Worm (Caenorhabditis elegans) whole organism, late embryonic: Measurements from ENCODE around the gene asd-1.
A peak's percentile ranks its signal among the peaks of the same experiment; 100 is the strongest.

ENCODE experiments used
- C08G9.2 ChIP-seq: sonication (generic microtip); optimal IDR thresholded peaks from 2 replicates; lab custom pipeline; 2016; ENCODE audit warnings: mild to moderate bottlenecking, missing genetic modification characterization, moderate library complexity, missing compliant biosample characterization
- C38D4.7 ChIP-seq: fragments of 200-800 bp; sonication (Bioruptor generic); optimal IDR thresholded peaks from 2 replicates; lab custom pipeline; 2018; ENCODE audit warnings: mild to moderate bottlenecking, missing genetic modification characterization, moderate library complexity, missing compliant biosample characterization
- F13H6.1 ChIP-seq: sonication (generic microtip); optimal IDR thresholded peaks from 2 replicates; lab custom pipeline; 2016; ENCODE audit warnings: missing genetic modification characterization, missing compliant biosample characterization
- K09A11.1 ChIP-seq: sonication (generic microtip); optimal IDR thresholded peaks from 2 replicates; lab custom pipeline; 2017; ENCODE audit warnings: antibody characterized with exemption, mild to moderate bottlenecking, missing genetic modification characterization, missing compliant biosample characterization; ENCODE audit not compliant: insufficient read depth
- T23F11.4 ChIP-seq: fragments of 200-800 bp; sonication (Bioruptor generic); optimal IDR thresholded peaks from 2 replicates; lab custom pipeline; 2018; ENCODE audit warnings: mild to moderate bottlenecking, missing genetic modification characterization, missing compliant biosample characterization
- ahr-1 ChIP-seq: sonication (generic microtip); optimal IDR thresholded peaks from 2 replicates; lab custom pipeline; 2016; ENCODE audit warnings: missing genetic modification characterization, missing compliant biosample characterization
- ama-1 ChIP-seq: fragments of 150-350 bp; optimal IDR thresholded peaks from 2 replicates; lab custom pipeline; 2014
- ceh-14 ChIP-seq: sonication (generic microtip); optimal IDR thresholded peaks from 2 replicates; lab custom pipeline; 2016; ENCODE audit warnings: missing genotype, missing genetic modification characterization, missing compliant biosample characterization
- ceh-22 ChIP-seq: sonication (generic microtip); optimal IDR thresholded peaks from 2 replicates; lab custom pipeline; 2017; ENCODE audit warnings: missing biosample characterization, missing genetic modification characterization
- ceh-24 ChIP-seq: sonication (generic microtip); optimal IDR thresholded peaks from 2 replicates; lab custom pipeline; 2016; ENCODE audit warnings: mild to moderate bottlenecking, missing genetic modification characterization, missing compliant biosample characterization
- ceh-30 ChIP-seq: fragments of 150-350 bp; optimal IDR thresholded peaks from 2 replicates; lab custom pipeline; 2014; ENCODE audit warnings: missing biosample characterization, missing genetic modification characterization
- ceh-31 ChIP-seq: sonication (generic microtip); optimal IDR thresholded peaks from 2 replicates; lab custom pipeline; 2016; ENCODE audit warnings: missing genetic modification characterization, missing compliant biosample characterization
- ceh-34 ChIP-seq: sonication (generic microtip); optimal IDR thresholded peaks from 2 replicates; lab custom pipeline; 2016; ENCODE audit warnings: mild to moderate bottlenecking, missing genetic modification characterization, missing compliant biosample characterization
- ceh-6 ChIP-seq: fragments of 200-800 bp; sonication (Bioruptor generic); optimal IDR thresholded peaks from 2 replicates; lab custom pipeline; 2018; ENCODE audit warnings: mild to moderate bottlenecking, missing genetic modification characterization, missing compliant biosample characterization
- che-1 ChIP-seq: sonication (generic microtip); optimal IDR thresholded peaks from 2 replicates; lab custom pipeline; 2016; ENCODE audit warnings: mild to moderate bottlenecking, missing genetic modification characterization, missing compliant biosample characterization
- dmd-4 ChIP-seq: sonication (generic microtip); optimal IDR thresholded peaks from 2 replicates; lab custom pipeline; 2016; ENCODE audit warnings: borderline replicate concordance, missing genetic modification characterization, missing compliant biosample characterization
- elt-2 ChIP-seq: sonication (generic microtip); optimal IDR thresholded peaks from 2 replicates; lab custom pipeline; 2016; ENCODE audit warnings: missing genetic modification reagents, missing genetic modification characterization, missing compliant biosample characterization
- fkh-10 ChIP-seq: fragments of 150-350 bp; optimal IDR thresholded peaks from 2 replicates; lab custom pipeline; 2014; ENCODE audit warnings: missing biosample characterization, missing genetic modification reagents, missing genetic modification characterization
- fkh-6 ChIP-seq: sonication (generic microtip); optimal IDR thresholded peaks from 2 replicates; lab custom pipeline; 2016; ENCODE audit warnings: missing genetic modification characterization, missing compliant biosample characterization
- gmeb-2 ChIP-seq: sonication (generic microtip); optimal IDR thresholded peaks from 2 replicates; lab custom pipeline; 2016; ENCODE audit warnings: missing genetic modification characterization, inconsistent platforms, missing compliant biosample characterization
- hlh-13 ChIP-seq: fragments of 200-800 bp; sonication (Bioruptor generic); optimal IDR thresholded peaks from 2 replicates; lab custom pipeline; 2018; ENCODE audit warnings: mild to moderate bottlenecking, missing genetic modification characterization, missing compliant biosample characterization
- hlh-30 ChIP-seq: sonication (generic microtip); optimal IDR thresholded peaks from 2 replicates; lab custom pipeline; 2017; ENCODE audit warnings: antibody characterized with exemption, missing genetic modification characterization, missing compliant biosample characterization; ENCODE audit not compliant: insufficient read depth
- hlh-6 ChIP-seq: sonication (generic microtip); optimal IDR thresholded peaks from 2 replicates; lab custom pipeline; 2016; ENCODE audit warnings: missing genotype, missing genetic modification characterization, missing compliant biosample characterization
- hlh-8 ChIP-seq: sonication (generic microtip); optimal IDR thresholded peaks from 2 replicates; lab custom pipeline; 2016; ENCODE audit warnings: missing genotype, missing genetic modification characterization, missing compliant biosample characterization
- madf-2 ChIP-seq: sonication (generic microtip); optimal IDR thresholded peaks from 2 replicates; lab custom pipeline; 2017; ENCODE audit warnings: missing genetic modification characterization, missing compliant biosample characterization
- nfya-1 ChIP-seq: sonication (generic microtip); optimal IDR thresholded peaks from 2 replicates; lab custom pipeline; 2017; ENCODE audit warnings: missing genetic modification characterization, mild to moderate bottlenecking, missing compliant biosample characterization, antibody characterized with exemption, moderate library complexity
- nhr-11 ChIP-seq: fragments of 150-350 bp; optimal IDR thresholded peaks from 2 replicates; lab custom pipeline; 2014; ENCODE audit warnings: missing biosample characterization, missing genetic modification characterization
- nhr-232 ChIP-seq: sonication (generic microtip); optimal IDR thresholded peaks from 2 replicates; lab custom pipeline; 2016; ENCODE audit warnings: missing genetic modification characterization, missing compliant biosample characterization
- odd-2 ChIP-seq: sonication (generic microtip); optimal IDR thresholded peaks from 2 replicates; lab custom pipeline; 2017; ENCODE audit warnings: antibody characterized with exemption, mild to moderate bottlenecking, missing genetic modification characterization, missing compliant biosample characterization
- pax-1 ChIP-seq: fragments of 150-350 bp; optimal IDR thresholded peaks from 2 replicates; lab custom pipeline; 2014; ENCODE audit warnings: missing biosample characterization, missing genetic modification characterization
- rnt-1 ChIP-seq: sonication (generic microtip); optimal IDR thresholded peaks from 2 replicates; lab custom pipeline; 2016; ENCODE audit warnings: missing genetic modification characterization, missing compliant biosample characterization
- sox-2 ChIP-seq: fragments of 200-800 bp; sonication (Bioruptor generic); IDR thresholded peaks from 2 replicates; pipeline ENCODE4 v1.3.6; 2022; ENCODE audit warnings: missing genetic modification reagents, missing genetic modification characterization, missing compliant biosample characterization
- sox-4 ChIP-seq: sonication (generic microtip); optimal IDR thresholded peaks from 2 replicates; lab custom pipeline; 2017; ENCODE audit warnings: mild to moderate bottlenecking, missing genetic modification characterization, inconsistent platforms, missing compliant biosample characterization
- syd-9 ChIP-seq: sonication (generic microtip); optimal IDR thresholded peaks from 2 replicates; lab custom pipeline; 2016; ENCODE audit warnings: mild to moderate bottlenecking, missing genetic modification characterization, moderate library complexity, missing compliant biosample characterization
- tbx-2 ChIP-seq: sonication (generic microtip); optimal IDR thresholded peaks from 2 replicates; lab custom pipeline; 2016; ENCODE audit warnings: missing genetic modification characterization, missing compliant biosample characterization
- tbx-7 ChIP-seq: sonication (generic microtip); optimal IDR thresholded peaks from 2 replicates; lab custom pipeline; 2016; ENCODE audit warnings: missing genotype, missing genetic modification characterization, missing compliant biosample characterization
- ttx-3 ChIP-seq: sonication (generic microtip); optimal IDR thresholded peaks from 2 replicates; lab custom pipeline; 2016; ENCODE audit warnings: missing genetic modification reagents, missing genetic modification characterization, missing compliant biosample characterization
- unc-42 ChIP-seq: sonication (generic microtip); optimal IDR thresholded peaks from 2 replicates; lab custom pipeline; 2016; ENCODE audit warnings: missing genotype, missing genetic modification characterization, missing compliant biosample characterization
- unc-55 ChIP-seq: sonication (generic microtip); optimal IDR thresholded peaks from 2 replicates; lab custom pipeline; 2017; ENCODE audit warnings: missing biosample characterization, missing genetic modification reagents, missing genetic modification characterization
- unc-86 ChIP-seq: sonication (generic microtip); optimal IDR thresholded peaks from 2 replicates; lab custom pipeline; 2016; ENCODE audit warnings: missing genetic modification characterization, missing compliant biosample characterization
- zip-5 ChIP-seq: sonication (generic microtip); optimal IDR thresholded peaks from 2 replicates; lab custom pipeline; 2016; ENCODE audit warnings: missing genetic modification characterization, missing compliant biosample characterization

asd-1 gene

DNA sequence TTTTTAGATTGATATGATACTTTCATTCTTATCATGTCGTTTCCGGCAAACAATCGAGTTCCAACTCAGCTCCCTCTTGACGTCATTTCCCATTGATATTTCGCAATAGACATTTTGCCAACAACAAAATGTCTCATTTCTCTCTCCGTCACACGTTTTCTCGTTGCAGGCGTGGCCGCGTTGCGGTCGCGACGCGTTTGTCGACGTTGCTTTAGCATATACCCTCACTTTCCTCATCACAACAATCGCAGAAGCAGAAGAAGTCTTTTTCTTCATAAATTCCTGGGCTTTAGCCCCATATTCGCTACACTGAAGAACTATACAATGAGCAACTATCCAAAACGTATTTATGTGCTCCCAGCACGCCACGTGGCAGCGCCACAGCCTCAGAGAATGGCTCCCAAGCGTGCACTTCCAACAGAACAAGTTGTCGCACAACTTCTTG, 3.4 kb upstream of the asd-1 start, which contains the start of gene xbp-1 (continued):
- TF ChIP-seq tbx-7 (tag; lab: Kevin White, UChicago) (no peak), nhr-232 (tag; lab: Kevin White, UChicago) (no peak), fkh-10 (GFP tag; lab: Kevin White, UChicago) (peak; percentile 20), ceh-34 (tag; lab: Kevin White, UChicago) (no peak), K09A11.1 (tag; lab: Kevin White, UChicago) (no peak), F13H6.1 (no peak), tbx-2 (tag; lab: Kevin White, UChicago) (peak; percentile 69), madf-2 (tag; lab: Kevin White, UChicago) (peak; percentile 22), zip-5 (no peak), pax-1 (tag; lab: Kevin White, UChicago) (peak; percentile 77), nfya-1 (peak; percentile 87), ama-1 (lab: Kevin White, UChicago) (peak; percentile 23), unc-86 (tag; lab: Kevin White, UChicago) (no peak), ceh-14 (tag; lab: Kevin White, UChicago) (peak; percentile 38), hlh-13 (GFP tag; lab: Kevin White, UChicago) (no peak), rnt-1 (tag; lab: Kevin White, UChicago) (peak; percentile 76)

DNA sequence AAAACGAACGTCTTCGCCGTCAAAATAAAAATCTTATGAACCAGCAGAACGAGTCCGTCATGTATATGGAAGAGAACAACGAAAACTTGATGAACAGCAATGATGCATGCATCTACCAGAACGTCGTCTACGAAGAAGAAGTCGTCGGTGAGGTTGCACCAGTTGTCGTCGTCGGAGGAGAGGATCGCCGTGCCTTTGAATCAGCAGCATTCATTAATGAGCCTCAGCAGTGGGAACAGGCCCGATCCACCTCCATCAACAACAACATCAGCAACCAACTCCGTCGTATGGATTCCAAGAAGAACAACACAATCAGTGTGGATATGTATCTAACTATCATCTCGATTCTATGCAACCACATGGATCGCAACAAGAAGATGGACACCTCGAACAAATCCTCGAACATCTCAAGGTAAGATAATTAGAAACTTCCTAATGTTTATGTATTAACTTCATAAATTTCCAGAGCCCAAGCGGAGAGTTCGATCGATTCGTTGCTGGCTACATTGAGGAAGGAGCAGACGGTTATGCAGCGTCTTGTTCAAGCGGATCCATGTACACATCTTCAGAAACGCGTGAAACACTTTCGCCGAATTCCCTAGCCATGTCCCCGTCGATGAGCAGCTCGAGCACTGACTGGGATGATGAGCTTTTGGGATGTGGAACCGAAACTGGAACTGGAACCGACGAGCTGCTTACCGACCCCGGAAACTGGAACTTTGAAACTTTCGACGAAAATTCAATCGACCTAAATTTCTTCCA, 2.6 kb upstream of the asd-1 start:
- TF ChIP-seq tbx-7 (tag; lab: Kevin White, UChicago) (no peak), hlh-6 (tag; lab: Kevin White, UChicago) (no peak), fkh-6 (tag; lab: Kevin White, UChicago) (no peak), unc-55 (GFP tag; lab: Kevin White, UChicago) (no peak), pax-1 (tag; lab: Kevin White, UChicago) (no peak), dmd-4 (tag; lab: Kevin White, UChicago) (no peak), ahr-1 (no peak), elt-2 (tag; lab: Kevin White, UChicago) (no peak), odd-2 (tag; lab: Kevin White, UChicago) (no peak), unc-42 (tag; lab: Kevin White, UChicago) (no peak), ttx-3 (no peak), ceh-31 (tag; lab: Kevin White, UChicago) (no peak)

DNA sequence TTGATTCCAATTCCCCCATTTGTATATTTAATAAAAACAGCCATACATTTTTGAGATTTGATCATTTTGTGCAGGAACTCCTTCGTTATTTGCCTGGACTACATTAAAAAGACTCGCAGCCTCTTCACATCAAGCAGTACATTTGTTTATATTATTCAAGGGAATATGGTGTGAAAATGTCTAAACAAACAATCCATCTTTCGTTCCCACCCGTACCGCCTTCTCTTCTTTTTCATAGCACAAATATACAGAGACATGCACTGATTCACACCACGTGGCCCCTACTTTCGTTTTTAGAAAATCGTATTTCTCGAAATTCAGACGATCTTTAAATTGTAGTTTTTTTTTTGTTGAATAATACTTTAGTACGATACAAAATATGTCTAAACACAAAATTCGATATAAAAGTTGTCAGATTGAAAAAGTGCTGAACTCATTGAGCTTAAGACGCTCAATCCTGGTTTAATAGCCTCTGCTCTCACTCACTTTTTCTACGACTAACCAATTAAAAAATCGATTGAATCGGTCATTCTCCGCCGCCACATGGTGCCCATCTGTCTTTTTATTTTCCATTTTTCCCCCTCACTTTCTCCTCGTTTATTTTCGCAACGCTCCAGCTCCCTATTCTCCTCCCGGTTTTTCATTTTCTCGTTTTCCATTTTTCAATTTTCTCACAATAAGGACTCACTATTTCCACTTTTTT, 1.6 kb upstream of the asd-1 start:
- TF ChIP-seq ama-1 (lab: Kevin White, UChicago) (peak; percentile 82), syd-9 (tag; lab: Kevin White, UChicago) (no peak), hlh-8 (tag; lab: Kevin White, UChicago) (peak; percentile 94)

DNA sequence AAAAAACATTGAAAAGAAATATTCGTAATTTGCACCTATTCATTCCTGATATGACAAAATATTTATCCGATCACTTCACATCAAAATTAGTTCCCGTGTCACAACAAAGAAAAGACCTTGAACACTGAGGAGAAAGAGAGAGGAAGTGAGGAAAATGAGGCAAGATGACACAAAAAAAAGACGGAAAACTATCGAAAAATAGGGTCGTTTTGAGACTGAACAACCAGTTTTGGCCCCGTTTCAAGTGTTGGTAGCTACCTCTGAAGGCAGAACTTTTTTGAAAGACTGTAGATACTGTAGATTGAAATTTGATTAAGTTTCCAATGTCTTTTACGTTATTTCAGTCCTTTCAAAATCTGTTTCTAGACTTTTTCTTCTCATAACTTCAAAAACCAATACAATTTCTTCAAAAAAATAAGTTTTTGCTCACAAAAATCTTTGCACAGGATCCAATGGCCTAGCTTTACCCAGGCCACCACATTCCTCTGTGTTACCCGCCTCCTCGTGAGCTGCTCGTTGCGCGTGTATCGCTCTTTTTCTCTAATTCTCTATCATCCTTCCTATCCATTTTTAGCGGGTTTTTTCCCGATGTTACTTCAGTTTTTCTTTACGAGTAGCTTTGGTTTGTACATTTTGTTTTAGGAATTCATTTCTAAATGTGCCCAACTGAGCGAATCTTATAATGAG, 641 bp upstream of the asd-1 start:
- no peak for TF ChIP-seq T23F11.4 (GFP tag; lab: Kevin White, UChicago)
- no peak for TF ChIP-seq gmeb-2 (tag; lab: Kevin White, UChicago)
- TF ChIP-seq che-1 (tag; lab: Kevin White, UChicago), result no peak
- TF ChIP-seq ceh-22, result no peak
- no peak for TF ChIP-seq ceh-24 (tag; lab: Kevin White, UChicago)
- TF ChIP-seq C38D4.7 (GFP tag; lab: Kevin White, UChicago), result no peak
- TF ChIP-seq sox-2 (GFP tag; lab: Robert Waterston, UW), result no peak
- TF ChIP-seq sox-4 (tag; lab: Kevin White, UChicago), result no peak
- peak; percentile 51 for TF ChIP-seq unc-55 (GFP tag; lab: Kevin White, UChicago)
- peak; percentile 89 for TF ChIP-seq C08G9.2 (tag; lab: Kevin White, UChicago)
- no peak for TF ChIP-seq ttx-3
- no peak for TF ChIP-seq ceh-30 (tag; lab: Kevin White, UChicago)
- peak; percentile 34 for TF ChIP-seq elt-2 (tag; lab: Kevin White, UChicago)
- no peak for TF ChIP-seq ceh-6
- TF ChIP-seq unc-86 (tag; lab: Kevin White, UChicago), result no peak
- TF ChIP-seq unc-42 (tag; lab: Kevin White, UChicago), result peak; percentile 47
- peak; percentile 81 for TF ChIP-seq tbx-2 (tag; lab: Kevin White, UChicago)
- peak; percentile 75 for TF ChIP-seq zip-5
- peak; percentile 64 for TF ChIP-seq rnt-1 (tag; lab: Kevin White, UChicago)
- no peak for TF ChIP-seq nhr-11 (tag; lab: Kevin White, UChicago)
- no peak for TF ChIP-seq ama-1 (lab: Kevin White, UChicago)
- no peak for TF ChIP-seq ahr-1
- TF ChIP-seq ceh-14 (tag; lab: Kevin White, UChicago), result peak; percentile 19
- TF ChIP-seq ceh-34 (tag; lab: Kevin White, UChicago), result peak; percentile 28
- peak; percentile 93 for TF ChIP-seq hlh-30
